Fruit fly (Drosophila melanogaster): ENCODE data around the gene grk.

Gene grk

DNA sequence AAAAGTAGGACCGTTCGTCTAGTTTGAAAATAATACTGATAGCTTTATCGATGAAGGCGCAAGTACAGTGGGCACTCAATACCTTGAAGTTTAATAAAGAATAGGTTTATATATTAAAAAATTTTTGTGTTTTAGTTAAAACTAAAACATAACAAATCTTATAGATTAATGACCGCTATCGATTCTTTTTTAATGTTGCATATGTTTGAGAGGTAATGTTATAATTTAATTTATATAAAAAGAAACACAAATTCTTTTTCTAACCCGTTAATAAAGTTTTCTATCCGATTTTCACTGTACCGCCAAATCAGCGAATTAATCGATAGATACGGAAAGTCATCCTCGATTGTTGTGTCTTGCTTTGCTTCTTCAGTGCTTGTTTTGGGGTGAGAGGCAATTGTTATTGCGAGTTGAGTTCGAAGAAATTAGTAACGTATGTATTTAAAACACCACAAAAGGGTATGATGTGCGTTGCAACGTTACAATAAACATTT is 49.2 kb downstream of the grk start, which contains the start of the genes Dad1 and CG13384 (continued):
- TF ChIP-seq Ptx1 (GFP tag; IDR thresholded peaks at IDR 0.05) (peak; percentile 97), Jarid2 (GFP tag; optimal IDR thresholded peaks at IDR 0.05) (peak; percentile 69), CG7786 (GFP tag; optimal IDR thresholded peaks at IDR 0.05) (peak; percentile 59), CG15011 (GFP tag; optimal IDR thresholded peaks at IDR 0.05) (peak; percentile 87), CG1233 (GFP tag; optimal IDR thresholded peaks at IDR 0.05) (peak; percentile 91), CG33213 (GFP tag; optimal IDR thresholded peaks at IDR 0.05) (no peak), Bteb2 (GFP tag; optimal IDR thresholded peaks at IDR 0.05) (peak; percentile 83), pum (GFP tag; optimal IDR thresholded peaks at IDR 0.05) (peak; percentile 48), sqz (GFP tag; optimal IDR thresholded peaks at IDR 0.05) (peak; percentile 84), eyg (GFP tag; optimal IDR thresholded peaks at IDR 0.05) (no peak), CG6689 (GFP tag; IDR thresholded peaks at IDR 0.05) (peak; percentile 94), CG6765 (GFP tag; optimal IDR thresholded peaks at IDR 0.05) (peak; percentile 94), onecut (GFP tag; IDR thresholded peaks at IDR 0.05) (peak; percentile 71), E2f1 (GFP tag; IDR thresholded peaks at IDR 0.05) (peak; percentile 93), CG5180 (GFP tag; optimal IDR thresholded peaks at IDR 0.05) (peak; percentile 69), HmgD (GFP tag; optimal IDR thresholded peaks at IDR 0.05) (peak; percentile 0), HLHmδ (GFP tag; optimal IDR thresholded peaks at IDR 0.05) (no peak), cas (GFP tag; IDR thresholded peaks at IDR 0.05) (peak; percentile 84), CTCF (GFP tag; optimal IDR thresholded peaks at IDR 0.05) (no peak), CG9437 (GFP tag; optimal IDR thresholded peaks at IDR 0.05) (peak; percentile 87), insv (GFP tag; optimal IDR thresholded peaks at IDR 0.05) (peak in 1 of 2 experiments; percentile 64), CG10431 (GFP tag; optimal IDR thresholded peaks at IDR 0.05) (peak; percentile 85), Dp (GFP tag; optimal IDR thresholded peaks at IDR 0.05) (peak; percentile 30), gsb (GFP tag; IDR thresholded peaks at IDR 0.05) (peak; percentile 78), CG32772 (GFP tag; IDR thresholded peaks at IDR 0.05) (peak; percentile 93), CG16779 (GFP tag; IDR thresholded peaks at IDR 0.05) (0 out of 2 replicates have a peak, but pooled peaks have one; percentile 19), Kr (GFP tag; optimal IDR thresholded peaks at IDR 0.05) (peak; percentile 65), B-H1 (GFP tag; IDR thresholded peaks at IDR 0.05) (peak; percentile 85), Ravus (GFP tag; IDR thresholded peaks at IDR 0.05) (peak; percentile 46), CG9609 (GFP tag; optimal IDR thresholded peaks at IDR 0.05) (no peak), CG12219 (GFP tag; optimal IDR thresholded peaks at IDR 0.05) (peak; percentile 57), fd102C (GFP tag; optimal IDR thresholded peaks at IDR 0.05) (peak; percentile 55), CG18619 (GFP tag; optimal IDR thresholded peaks at IDR 0.05) (peak; percentile 93), CG7963 (GFP tag; IDR thresholded peaks at IDR 0.05; ENCODE audit: partially characterized antibody) (no peak), slou (GFP tag; optimal IDR thresholded peaks at IDR 0.05) (peak; percentile 88), Dbx (GFP tag; IDR thresholded peaks at IDR 0.05) (peak; percentile 93), Deaf1 (tag; optimal IDR thresholded peaks at IDR 0.05) (peak; percentile 79), NK7.1 (GFP tag; optimal IDR thresholded peaks at IDR 0.05) (no peak), Taf1 (GFP tag; IDR thresholded peaks at IDR 0.05) (peak; percentile 83), CG4820 (GFP tag; optimal IDR thresholded peaks at IDR 0.05) (peak; percentile 83), CkIIα-i1 (GFP tag; IDR thresholded peaks at IDR 0.05) (no peak), Hr39 (optimal IDR thresholded peaks at IDR 0.05) (no peak), chn (GFP tag; optimal IDR thresholded peaks at IDR 0.05) (peak; percentile 68), CG2889 (GFP tag; IDR thresholded peaks at IDR 0.05) (peak; percentile 84), CG2202 (tag; optimal IDR thresholded peaks at IDR 0.05) (peak; percentile 81), bowl (GFP tag; IDR thresholded peaks at IDR 0.05) (peak; percentile 48; the same call in 1 of the 2 replicates), gt (GFP tag; IDR thresholded peaks at IDR 0.05) (peak; percentile 77), p53 (GFP tag; optimal IDR thresholded peaks at IDR 0.05) (no peak), CG6791 (GFP tag; IDR thresholded peaks at IDR 0.05; ENCODE audit: partially characterized antibody) (no peak; the same call in 2 of the 3 replicates), CG11560 (tag; IDR thresholded peaks at IDR 0.05) (peak; percentile 82), unpg (GFP tag; optimal IDR thresholded peaks at IDR 0.05) (peak; percentile 93), CG18262 (tag; optimal IDR thresholded peaks at IDR 0.05) (peak; percentile 94)

Measured in whole organism, embryonic.